Worm (Caenorhabditis elegans): ENCODE data around the gene W04D12.1.

The W04D12.1 gene

DNA sequence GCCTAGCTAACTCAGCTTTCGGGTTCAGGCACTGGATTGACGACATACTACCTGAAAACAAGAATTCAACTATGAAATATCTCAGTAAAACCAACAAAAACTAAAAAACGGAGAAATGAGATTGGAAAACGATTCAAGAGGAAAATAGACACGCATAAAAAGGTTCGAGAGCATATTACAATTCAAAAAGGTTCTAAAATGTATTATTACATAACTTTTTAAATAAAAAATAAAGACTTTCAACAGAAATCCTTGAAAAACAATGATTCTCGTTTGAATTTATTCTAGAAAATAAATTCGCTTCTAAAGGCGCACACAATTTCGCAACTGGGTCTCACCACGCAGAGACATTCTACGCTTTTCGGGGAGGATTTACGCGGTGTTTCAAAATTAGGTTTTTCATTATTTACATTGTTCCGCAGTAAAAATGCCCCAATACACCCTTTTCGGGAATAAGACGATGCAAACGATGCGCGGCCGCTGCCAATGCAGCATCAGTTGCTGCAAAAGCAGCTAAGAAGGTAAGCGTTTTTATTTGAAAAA, 19.0 kb downstream of the W04D12.1 start, which contains the start of the genes cct-6 and alh-9 (continued):
- TF ChIP-seq lin-14 (GFP tag; optimal IDR thresholded peaks at IDR 0.05) (peak; percentile 79), nhr-47 (tag; optimal IDR thresholded peaks at IDR 0.05) (peak; percentile 81), mdl-1 (tag; optimal IDR thresholded peaks at IDR 0.05) (peak in 1 of 2 experiments; percentile 83), mef-2 (tag; optimal IDR thresholded peaks at IDR 0.05) (no peak), nhr-76 (tag; optimal IDR thresholded peaks at IDR 0.05) (no peak), snu-23 (GFP tag; optimal IDR thresholded peaks at IDR 0.05) (peak; percentile 89), zip-4 (GFP tag; optimal IDR thresholded peaks at IDR 0.05) (peak; percentile 33), ceh-82 (tag; optimal IDR thresholded peaks at IDR 0.05) (peak; percentile 75 to 93 (median 76)), alr-1 (tag; optimal IDR thresholded peaks at IDR 0.05; ENCODE audit: borderline replicate concordance) (no peak), ceh-90 (tag; optimal IDR thresholded peaks at IDR 0.05) (peak; percentile 7), rnt-1 (tag; optimal IDR thresholded peaks at IDR 0.05) (peak; percentile 81), unc-86 (tag; optimal IDR thresholded peaks at IDR 0.05) (peak; percentile 69), C16A3.4 (tag; optimal IDR thresholded peaks at IDR 0.05) (peak; percentile 88), fkh-10 (GFP tag; optimal IDR thresholded peaks at IDR 0.05) (peak; percentile 28), hlh-17 (GFP tag; optimal IDR thresholded peaks at IDR 0.05; ENCODE audit: borderline replicate concordance) (no peak), ceh-8 (GFP tag; optimal IDR thresholded peaks at IDR 0.05) (no peak), C04F5.9 (tag; optimal IDR thresholded peaks at IDR 0.05) (peak; percentile 26), ceh-88 (GFP tag; IDR thresholded peaks at IDR 0.05) (no peak), vab-15 (tag; optimal IDR thresholded peaks at IDR 0.05) (no peak), fos-1 (tag; optimal IDR thresholded peaks at IDR 0.05) (peak; percentile 62), nhr-84 (tag; optimal IDR thresholded peaks at IDR 0.05) (no peak), nhr-85 (tag) (peak; percentile 82), efl-1 (optimal IDR thresholded peaks at IDR 0.05) (peak; percentile 85 to 96), efl-1 (GFP tag; optimal IDR thresholded peaks at IDR 0.05 in 1 of 2) (peak; percentile 96 to 99), egl-13 (tag; optimal IDR thresholded peaks at IDR 0.05) (peak; percentile 42), mab-9 (GFP tag; IDR thresholded peaks at IDR 0.05) (no peak), grh-1 (GFP tag; IDR thresholded peaks at IDR 0.05) (peak; percentile 56), ztf-4 (tag; optimal IDR thresholded peaks at IDR 0.05) (peak; percentile 61), mep-1 (tag; optimal IDR thresholded peaks at IDR 0.05) (peak; percentile 93), ama-1 (optimal IDR thresholded peaks at IDR 0.05) (peak; percentile 49), nhr-28 (tag; optimal IDR thresholded peaks at IDR 0.05) (no peak), egl-27 (tag; optimal IDR thresholded peaks at IDR 0.05) (no peak), lin-15B (tag; optimal IDR thresholded peaks at IDR 0.05) (peak; percentile 73), elt-2 (tag; optimal IDR thresholded peaks at IDR 0.05) (peak; percentile 38), hpl-2 (GFP tag; optimal IDR thresholded peaks at IDR 0.05) (no peak), nhr-71 (tag; optimal IDR thresholded peaks at IDR 0.05) (peak; percentile 87), efl-3 (GFP tag; optimal IDR thresholded peaks at IDR 0.05) (no peak), nhr-19 (GFP tag; conservative IDR thresholded peaks at IDR 0.05) (peak; percentile 78), aha-1 (tag; optimal IDR thresholded peaks at IDR 0.05) (no peak), pax-3 (tag; optimal IDR thresholded peaks at IDR 0.05) (no peak), Y116A8C.19 (tag; optimal IDR thresholded peaks at IDR 0.05; ENCODE audit: borderline replicate concordance) (no peak), dpl-1 (GFP tag; optimal IDR thresholded peaks at IDR 0.05) (peak; percentile 95 to 98 (median 96)), nhr-90 (tag; optimal IDR thresholded peaks at IDR 0.05; ENCODE audit: poor library complexity) (peak; percentile 65), sptf-1 (tag; optimal IDR thresholded peaks at IDR 0.05) (no peak), sox-4 (tag; optimal IDR thresholded peaks at IDR 0.05) (no peak), irx-1 (tag; optimal IDR thresholded peaks at IDR 0.05) (peak; percentile 30), nhr-237 (tag; optimal IDR thresholded peaks at IDR 0.05) (peak; percentile 63), unc-30 (tag; optimal IDR thresholded peaks at IDR 0.05) (no peak), tbx-2 (tag; optimal IDR thresholded peaks at IDR 0.05) (peak; percentile 76), nhr-11 (tag; optimal IDR thresholded peaks at IDR 0.05) (peak; percentile 8), hlh-4 (tag; optimal IDR thresholded peaks at IDR 0.05) (no peak), dsc-1 (tag; optimal IDR thresholded peaks at IDR 0.05) (peak; percentile 59), snpc-4 (tag; optimal IDR thresholded peaks at IDR 0.05) (peak; percentile 51)
